Worm (Caenorhabditis elegans) whole organism, L4 larva: Measurements from ENCODE around the gene str-77.

Experiments used
- ama-1 ChIP-seq: fragments of 150-350 bp; optimal IDR thresholded peaks from 2 replicates; lab custom pipeline; 2014; ENCODE audit warnings: inconsistent platforms, mixed read lengths
- attf-4 ChIP-seq: sonication (generic microtip); optimal IDR thresholded peaks from 3 replicates; lab custom pipeline; 2017; ENCODE audit warnings: missing biosample characterization, missing genetic modification characterization
- duxl-1 ChIP-seq: sonication (generic microtip); optimal IDR thresholded peaks from 2 replicates; lab custom pipeline; 2016; ENCODE audit warnings: mild to moderate bottlenecking, missing genetic modification characterization, moderate library complexity, missing compliant biosample characterization; ENCODE audit not compliant: poor library complexity
- dve-1 ChIP-seq: sonication (generic microtip); optimal IDR thresholded peaks from 2 replicates; lab custom pipeline; 2017; ENCODE audit warnings: antibody characterized with exemption, mild to moderate bottlenecking, missing genetic modification characterization, missing compliant biosample characterization; ENCODE audit not compliant: insufficient read depth
- lin-15B ChIP-seq: fragments of 150-350 bp; sonication (generic microtip); optimal IDR thresholded peaks from 3 replicates; lab custom pipeline; 2014; ENCODE audit warnings: missing biosample characterization, missing genetic modification characterization
- mep-1 ChIP-seq: fragments of 150-350 bp; sonication (generic microtip); optimal IDR thresholded peaks from 3 replicates; lab custom pipeline; 2014; ENCODE audit warnings: missing biosample characterization, missing genetic modification characterization
- mxl-2 ChIP-seq: fragments of 200-800 bp; sonication (Bioruptor generic); conservative IDR thresholded peaks from 2 replicates; pipeline ENCODE4 v1.3.6; 2022; ENCODE audit warnings: missing genetic modification reagents, missing genetic modification characterization, missing compliant biosample characterization
- nhr-77 ChIP-seq: fragments of 150-350 bp; optimal IDR thresholded peaks from 2 replicates; lab custom pipeline; 2014; ENCODE audit warnings: missing biosample characterization, missing genetic modification characterization
- skn-1 ChIP-seq: fragments of 150-350 bp; optimal IDR thresholded peaks from 2 replicates; lab custom pipeline; 2014; ENCODE audit warnings: missing biosample characterization, missing genetic modification characterization
- spr-1 ChIP-seq: sonication (generic microtip); optimal IDR thresholded peaks from 2 replicates; lab custom pipeline; 2016; ENCODE audit warnings: mild to moderate bottlenecking, missing genetic modification characterization, missing compliant biosample characterization
- ztf-11 ChIP-seq: fragments of 150-350 bp; optimal IDR thresholded peaks from 2 replicates; lab custom pipeline; 2014; ENCODE audit warnings: missing biosample characterization, missing genetic modification characterization

ce11 chrV:17743802-17744201 lies 25.1 kb downstream of the str-77 start:
- TF ChIP-seq dve-1 (no peak), ama-1 (no peak), mep-1 (tag; lab: Kevin White, UChicago) (no peak), attf-4 (tag; lab: Kevin White, UChicago) (no peak), skn-1 (tag; lab: Kevin White, UChicago) (no peak), lin-15B (tag; lab: Kevin White, UChicago) (no peak), mxl-2 (GFP tag; lab: Robert Waterston, UW) (no peak), spr-1 (tag; lab: Kevin White, UChicago) (no peak), ztf-11 (tag; lab: Kevin White, UChicago) (no peak), nhr-77 (tag; lab: Kevin White, UChicago) (no peak), duxl-1 (no peak)
